Fruit fly (Drosophila melanogaster) whole organism, embryonic: ENCODE data around the gene CG43090.

Source experiments
- CG10366 ChIP-seq: fragments of 200-800 bp; sonication (Bioruptor generic); IDR thresholded peaks from 2 replicates; pipeline ENCODE4 v1.3.6; 2022; ENCODE audit warnings: missing biosample characterization, missing genetic modification characterization
- CG12219 ChIP-seq: fragments of 200-800 bp; sonication (Bioruptor generic); optimal IDR thresholded peaks from 3 replicates; lab custom pipeline; 2018; ENCODE audit warnings: missing biosample characterization, mild to moderate bottlenecking, missing genetic modification characterization
- CG1233 ChIP-seq: fragments of 200-800 bp; sonication (Bioruptor generic); optimal IDR thresholded peaks from 4 replicates; lab custom pipeline; 2018; ENCODE audit warnings: missing biosample characterization, mild to moderate bottlenecking, missing genetic modification characterization
- CG12942 ChIP-seq: fragments of 200-800 bp; sonication (Bioruptor generic); optimal IDR thresholded peaks from 3 replicates; lab custom pipeline; 2016; ENCODE audit warnings: missing biosample characterization, missing genetic modification characterization
- CG13296 ChIP-seq: fragments of 200-800 bp; sonication (Bioruptor generic); optimal IDR thresholded peaks from 3 replicates; lab custom pipeline; 2018; ENCODE audit warnings: missing biosample characterization, mild to moderate bottlenecking, missing genetic modification characterization
- CG13424 ChIP-seq: fragments of 200-800 bp; sonication (Bioruptor generic); optimal IDR thresholded peaks from 2 replicates; lab custom pipeline; 2019; ENCODE audit warnings: missing biosample characterization, mild to moderate bottlenecking, missing genetic modification characterization, moderate library complexity
- CG13894 ChIP-seq: fragments of 200-800 bp; sonication (Bioruptor generic); optimal IDR thresholded peaks from 3 replicates; lab custom pipeline; 2018; ENCODE audit warnings: missing biosample characterization, mild to moderate bottlenecking, missing genetic modification characterization, moderate library complexity
- CG15514 ChIP-seq: fragments of 200-800 bp; sonication (Bioruptor generic); optimal IDR thresholded peaks from 3 replicates; lab custom pipeline; 2017; ENCODE audit warnings: missing biosample characterization, missing genetic modification characterization, mild to moderate bottlenecking, moderate library complexity, missing genetic modification reagents
- CG1792 ChIP-seq: fragments of 200-800 bp; sonication (Bioruptor generic); optimal IDR thresholded peaks from 2 replicates; lab custom pipeline; 2016; ENCODE audit warnings: missing biosample characterization, missing genetic modification characterization
- CG18599 ChIP-seq: fragments of 200-800 bp; sonication (Bioruptor generic); optimal IDR thresholded peaks from 3 replicates; lab custom pipeline; 2017; ENCODE audit warnings: missing biosample characterization, missing genetic modification characterization, mild to moderate bottlenecking, moderate library complexity, missing genetic modification reagents
- CG2120 ChIP-seq: fragments of 200-800 bp; sonication (Bioruptor generic); optimal IDR thresholded peaks from 3 replicates; lab custom pipeline; 2016; ENCODE audit warnings: missing biosample characterization, missing genetic modification characterization
- CG2678 ChIP-seq: fragments of 200-800 bp; sonication (Bioruptor generic); optimal IDR thresholded peaks from 3 replicates; lab custom pipeline; 2019; ENCODE audit warnings: missing biosample characterization, mild to moderate bottlenecking, missing genetic modification characterization, moderate library complexity
- CG30403 ChIP-seq: fragments of 200-800 bp; sonication (Bioruptor generic); optimal IDR thresholded peaks from 3 replicates; lab custom pipeline; 2016; ENCODE audit warnings: missing biosample characterization, missing genetic modification characterization
- D ChIP-seq, 2 experiments: fragments of 200-800 bp in 1 of 2; fragments of >200 bp in 1 of 2; sonication (Bioruptor generic) in 1 of 2; optimal IDR thresholded peaks; 2 replicates in 1 of 2; 3 replicates in 1 of 2; lab custom pipeline; 2017; ENCODE audit warnings: mild to moderate bottlenecking in 1 of 2, missing biosample characterization in 1 of 2, missing genetic modification characterization in 1 of 2, missing genetic modification reagents in 1 of 2
- Dbx ChIP-seq: fragments of 200-800 bp; sonication (Bioruptor generic); IDR thresholded peaks from 3 replicates; pipeline ENCODE4 v1.3.6; 2022; ENCODE audit warnings: missing biosample characterization, missing genetic modification characterization
- Deaf1 ChIP-seq: fragments of 200-800 bp; optimal IDR thresholded peaks from 3 replicates; lab custom pipeline; 2019; ENCODE audit warnings: missing biosample characterization, mild to moderate bottlenecking, missing genetic modification characterization, moderate library complexity
- Ets65A ChIP-seq: fragments of 200-800 bp; sonication (Bioruptor generic); peaks from one replicate; lab custom pipeline; 2016; ENCODE audit warnings: missing biosample characterization, missing genetic modification characterization
- Fer1 ChIP-seq: fragments of 200-800 bp; sonication (Bioruptor generic); optimal IDR thresholded peaks from 2 replicates; lab custom pipeline; 2017; ENCODE audit warnings: missing biosample characterization, mild to moderate bottlenecking, missing genetic modification characterization
- Hmr ChIP-seq: fragments of 200-800 bp; sonication (Bioruptor generic); optimal IDR thresholded peaks from 3 replicates; lab custom pipeline; 2017; ENCODE audit warnings: mild to moderate bottlenecking, missing biosample characterization, missing genetic modification reagents, missing genetic modification characterization
- Vsx1 ChIP-seq: fragments of 200-800 bp; sonication (Bioruptor generic); optimal IDR thresholded peaks from 2 replicates; lab custom pipeline; 2017; ENCODE audit warnings: missing biosample characterization, mild to moderate bottlenecking, missing genetic modification characterization, missing genetic modification reagents
- dmrt99B ChIP-seq: fragments of 200-800 bp; sonication (Bioruptor generic); optimal IDR thresholded peaks from 2 replicates; lab custom pipeline; 2018; ENCODE audit warnings: missing biosample characterization, mild to moderate bottlenecking, missing genetic modification characterization, moderate library complexity
- esg ChIP-seq: fragments of 200-800 bp; sonication (Bioruptor generic); conservative IDR thresholded peaks from 2 replicates; pipeline ENCODE4 v1.3.6; 2022; ENCODE audit warnings: missing biosample characterization, missing genetic modification characterization
- exex ChIP-seq: fragments of 200-800 bp; sonication (Bioruptor generic); optimal IDR thresholded peaks from 4 replicates; lab custom pipeline; 2018; ENCODE audit warnings: missing biosample characterization, mild to moderate bottlenecking, missing genetic modification characterization, moderate library complexity
- gcm2 ChIP-seq: fragments of 200-800 bp; sonication (Bioruptor generic); optimal IDR thresholded peaks from 2 replicates; lab custom pipeline; 2016; ENCODE audit warnings: missing biosample characterization, missing genetic modification characterization
- gem ChIP-seq: fragments of 200-800 bp; sonication (Bioruptor generic); optimal IDR thresholded peaks from 2 replicates; lab custom pipeline; 2019; ENCODE audit warnings: missing biosample characterization, mild to moderate bottlenecking, missing genetic modification characterization, moderate library complexity
- grau ChIP-seq: fragments of 200-800 bp; optimal IDR thresholded peaks from 3 replicates; lab custom pipeline; 2019; ENCODE audit warnings: missing biosample characterization, mild to moderate bottlenecking, missing genetic modification characterization, moderate library complexity
- gro ChIP-seq: fragments of 200-800 bp; sonication (Bioruptor generic); optimal IDR thresholded peaks from 2 replicates; lab custom pipeline; 2016; ENCODE audit warnings: missing biosample characterization, missing genetic modification characterization
- lab ChIP-seq: fragments of 200-800 bp; sonication (Bioruptor generic); optimal IDR thresholded peaks from 3 replicates; lab custom pipeline; 2017; ENCODE audit warnings: missing biosample characterization, missing genetic modification characterization, mild to moderate bottlenecking, moderate library complexity, missing genetic modification reagents
- lola ChIP-seq, 3 experiments: fragments of >200 bp in 2 of 3; fragments of 200-800 bp in 1 of 3; sonication (Bioruptor generic) in 1 of 3; optimal IDR thresholded peaks; 2 replicates each; lab custom pipeline; 2017 to 2019; ENCODE audit warnings: missing biosample characterization in 3 of 3, missing genetic modification characterization in 3 of 3, mild to moderate bottlenecking in 1 of 3, moderate library complexity in 1 of 3
- nerfin-1 ChIP-seq: fragments of 200-800 bp; sonication (Bioruptor generic); optimal IDR thresholded peaks from 3 replicates; lab custom pipeline; 2019; ENCODE audit warnings: missing biosample characterization, mild to moderate bottlenecking, missing genetic modification characterization, moderate library complexity
- oc ChIP-seq: fragments of 200-800 bp; sonication (Bioruptor generic); optimal IDR thresholded peaks from 2 replicates; lab custom pipeline; 2018; ENCODE audit warnings: missing biosample characterization, mild to moderate bottlenecking, missing genetic modification characterization, moderate library complexity
- prd ChIP-seq, 3 experiments: fragments of >200 bp in 2 of 3; fragments of 200-800 bp in 1 of 3; sonication (Bioruptor generic) in 1 of 3; optimal IDR thresholded peaks in 2 of 3; IDR thresholded peaks in 1 of 3; 2 replicates in 2 of 3; 3 replicates in 1 of 3; pipeline versions ENCODE4 v1.3.6 to Lab custom; 2017 to 2022; ENCODE audit warnings: missing biosample characterization in 1 of 3, missing genetic modification characterization in 1 of 3
- pum ChIP-seq: fragments of 200-800 bp; sonication (Bioruptor generic); optimal IDR thresholded peaks from 2 replicates; lab custom pipeline; 2016; ENCODE audit warnings: missing biosample characterization, missing genetic modification characterization
- scrt ChIP-seq: fragments of 200-800 bp; sonication (Bioruptor generic); optimal IDR thresholded peaks from 2 replicates; lab custom pipeline; 2018; ENCODE audit warnings: missing biosample characterization, mild to moderate bottlenecking, missing genetic modification characterization, moderate library complexity
- sens ChIP-seq: fragments of 200-800 bp; sonication (Bioruptor generic); peaks from one replicate; lab custom pipeline; 2016; ENCODE audit warnings: missing biosample characterization, missing genetic modification characterization
- slbo ChIP-seq: fragments of 200-800 bp; sonication (Bioruptor generic); IDR thresholded peaks from 2 replicates; pipeline ENCODE4 v1.3.6; 2022; ENCODE audit warnings: missing biosample characterization, missing genetic modification characterization

CG43090 gene

DNA sequence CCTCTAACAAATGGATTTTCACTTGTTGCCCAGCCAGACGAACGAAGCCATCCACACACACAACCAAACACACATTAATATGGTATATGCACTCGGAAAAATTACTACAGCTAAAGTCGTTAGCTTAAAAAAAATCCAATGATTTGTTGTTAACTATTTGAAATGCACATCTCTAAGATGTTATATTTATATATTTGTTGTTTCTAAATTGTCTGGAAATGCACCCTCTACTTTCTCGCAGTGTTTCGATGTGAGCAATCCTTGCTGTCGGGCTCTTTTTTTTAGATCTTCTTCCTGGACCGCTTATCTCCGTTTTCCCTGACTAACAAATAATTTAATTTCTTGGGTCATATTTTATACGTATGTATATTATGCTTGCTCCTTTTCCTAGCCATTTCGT lies 5.4 kb upstream of the CG43090 start:
- TF ChIP-seq nerfin-1 (tag; lab: Kevin White, UChicago) (no peak), Fer1 (GFP tag; lab: Kevin White, UChicago) (peak; percentile 9), CG13424 (tag; lab: Kevin White, UChicago) (peak; percentile 21), CG30403 (peak; percentile 8), oc (tag; lab: Kevin White, UChicago) (no peak), CG18599 (GFP tag; lab: Kevin White, UChicago) (peak; percentile 46), Deaf1 (peak; percentile 13), grau (peak; percentile 14), CG1792 (no peak), CG1233 (GFP tag; lab: Kevin White, UChicago) (no peak), prd (optimal IDR thresholded peaks at IDR 0.05; lab: Kevin White, UChicago) (no peak), prd (GFP tag; IDR thresholded peaks at IDR 0.05; lab: Robert Waterston, UW) (0 out of 3 replicates have a peak, but pooled peaks have one; percentile 5), lab (peak; percentile 43), sens (GFP tag; lab: Kevin White, UChicago) (peak; percentile 25), CG2120 (GFP tag; lab: Kevin White, UChicago) (peak; percentile 37), CG2678 (tag; lab: Kevin White, UChicago) (peak; percentile 26), gem (tag; lab: Kevin White, UChicago) (peak; percentile 42), slbo (GFP tag; lab: Robert Waterston, UW) (peak; percentile 53), scrt (GFP tag; lab: Kevin White, UChicago) (peak; percentile 73), esg (GFP tag; lab: Robert Waterston, UW) (no peak), Hmr (GFP tag; lab: Kevin White, UChicago) (peak; percentile 45), Dbx (0 out of 3 replicates have a peak, but pooled peaks have one; percentile 12)
- TF ChIP-seq, all 482 proteins: peak for 16

- TF ChIP-seq CG15514 (GFP tag; lab: Kevin White, UChicago) (peak; percentile 96), Ets65A (peak; percentile 46), exex (tag; lab: Kevin White, UChicago) (peak; percentile 26), pum (GFP tag; lab: Kevin White, UChicago) (no peak)
These were observed 2.9 kb upstream of the CG43090 start, which contains the start of gene vanin-like for dm6 chrX:6202509-6202979. Gene vanin-like (minus strand): TSS chrX:6202559.

DNA sequence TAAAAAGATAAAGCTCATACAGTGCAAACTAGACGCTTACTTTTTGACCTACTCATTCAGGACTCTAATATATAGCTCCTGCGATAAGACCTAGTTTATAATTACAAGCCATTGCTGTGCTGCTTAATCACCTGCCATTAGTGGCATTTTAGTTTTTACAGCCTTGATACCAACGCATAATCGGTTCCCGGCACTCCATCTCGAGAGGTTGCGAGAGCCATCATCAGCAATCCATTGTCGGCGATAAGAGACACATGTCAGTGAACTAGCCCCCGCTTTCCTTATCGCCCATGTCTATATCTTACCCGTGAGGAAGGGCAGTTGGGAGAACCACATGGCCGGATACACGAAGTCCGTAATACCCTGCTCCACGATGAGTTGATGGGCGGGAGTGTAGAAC lies 1.8 kb upstream of the CG43090 start:
- TF ChIP-seq gro (GFP tag; lab: Kevin White, UChicago), result peak; percentile 14
- TF ChIP-seq CG12219 (GFP tag; lab: Kevin White, UChicago), result no peak
- TF ChIP-seq nerfin-1 (tag; lab: Kevin White, UChicago), result no peak
- TF ChIP-seq CG12942 (GFP tag; lab: Kevin White, UChicago), result no peak
- no peak for TF ChIP-seq CG13296 (GFP tag; lab: Kevin White, UChicago)
- peak; percentile 98 for TF ChIP-seq exex (tag; lab: Kevin White, UChicago)
- no peak for TF ChIP-seq lola (GFP tag; optimal IDR thresholded peaks at IDR 0.05; lab: Kevin White, UChicago)

DNA sequence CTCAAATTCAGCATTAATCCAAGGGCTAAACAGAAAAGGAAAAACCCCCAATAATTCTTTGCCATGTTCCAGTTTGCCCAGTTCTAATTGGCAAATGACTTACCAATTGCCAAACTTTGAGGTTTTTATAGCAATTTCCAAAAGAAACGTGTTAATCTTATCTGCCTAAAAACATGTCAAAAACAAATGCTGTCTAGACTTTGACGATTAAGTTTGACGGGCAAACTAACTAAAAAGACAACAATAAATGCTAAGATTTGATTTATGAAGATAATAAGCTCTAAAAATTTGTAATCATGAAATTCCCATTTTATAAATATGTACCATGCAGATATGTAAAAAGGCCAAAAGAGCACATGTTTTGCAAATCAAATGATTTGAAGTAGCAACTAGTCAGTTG lies 1.1 kb downstream of the CG43090 start, which contains the start of gene CG32751:
CG32751 (minus strand) TSS at position 101 of the 400 bp plus-strand sequence.
- no peak for TF ChIP-seq dmrt99B (tag; lab: Kevin White, UChicago)
- no peak for TF ChIP-seq Ets65A
- no peak for TF ChIP-seq CG13894 (tag; lab: Kevin White, UChicago)
- TF ChIP-seq Vsx1 (GFP tag; lab: Kevin White, UChicago), result no peak
- no peak for TF ChIP-seq gcm2
- TF ChIP-seq D (optimal IDR thresholded peaks at IDR 0.05; lab: Kevin White, UChicago), result no peak
- no peak for TF ChIP-seq D (GFP tag; optimal IDR thresholded peaks at IDR 0.05; lab: Kevin White, UChicago)
- no peak for TF ChIP-seq CG10366
